Worm (Caenorhabditis elegans) whole organism, L4 larva: ENCODE measurements around the gene alg-1.

Source experiments
- F10B5.3 ChIP-seq: sonication (generic microtip); optimal IDR thresholded peaks from 2 replicates; lab custom pipeline; 2016; ENCODE audit warnings: mild to moderate bottlenecking, missing genetic modification characterization, missing compliant biosample characterization
- F26F4.8 ChIP-seq: fragments of 200-800 bp; sonication (Bioruptor generic); conservative IDR thresholded peaks from 2 replicates; pipeline ENCODE4 v1.3.6; 2022; ENCODE audit warnings: missing genetic modification characterization, missing compliant biosample characterization
- F37D6.2 ChIP-seq: sonication (generic microtip); optimal IDR thresholded peaks from 2 replicates; lab custom pipeline; 2016; ENCODE audit warnings: mild to moderate bottlenecking, missing genetic modification characterization, missing compliant biosample characterization
- F49E8.2 ChIP-seq: sonication (generic microtip); optimal IDR thresholded peaks from 2 replicates; lab custom pipeline; 2016; ENCODE audit warnings: missing compliant biosample characterization, mild to moderate bottlenecking, missing genetic modification characterization, borderline replicate concordance
- T26A8.4 ChIP-seq: fragments of 200-800 bp; sonication (Bioruptor generic); IDR thresholded peaks from 2 replicates; pipeline ENCODE4 v1.3.6; 2022; ENCODE audit warnings: missing genetic modification characterization, missing compliant biosample characterization
- aha-1 ChIP-seq: fragments of 150-350 bp; peaks from one replicate; lab custom pipeline; 2014; ENCODE audit warnings: missing biosample characterization, missing genetic modification characterization
- aly-2 ChIP-seq: sonication (generic microtip); optimal IDR thresholded peaks from 2 replicates; lab custom pipeline; 2018; ENCODE audit warnings: missing biosample characterization, missing genetic modification characterization
- ama-1 ChIP-seq: fragments of 150-350 bp; optimal IDR thresholded peaks from 2 replicates; lab custom pipeline; 2014; ENCODE audit warnings: inconsistent platforms, mixed read lengths
- arid-1 ChIP-seq: fragments of 200-800 bp; sonication (Bioruptor generic); conservative IDR thresholded peaks from 2 replicates; pipeline ENCODE4 v1.3.6; 2022; ENCODE audit warnings: missing genetic modification reagents, missing genetic modification characterization, missing compliant biosample characterization
- ceh-20 ChIP-seq: fragments of 200-800 bp; sonication (Bioruptor generic); IDR thresholded peaks from 2 replicates; pipeline ENCODE4 v1.3.6; 2022; ENCODE audit warnings: missing genetic modification reagents, missing genetic modification characterization, missing compliant biosample characterization
- ceh-28 ChIP-seq: fragments of 150-350 bp; optimal IDR thresholded peaks from 2 replicates; lab custom pipeline; 2014; ENCODE audit warnings: missing biosample characterization, missing genetic modification reagents, missing genetic modification characterization
- ceh-44 ChIP-seq: fragments of 200-800 bp; sonication (Bioruptor generic); IDR thresholded peaks from 2 replicates; pipeline ENCODE4 v1.3.6; 2022; ENCODE audit warnings: missing genetic modification reagents, missing genetic modification characterization, missing compliant biosample characterization
- ceh-82 ChIP-seq: sonication (generic microtip); optimal IDR thresholded peaks from 2 replicates; lab custom pipeline; 2017; ENCODE audit warnings: missing biosample characterization, missing genetic modification characterization
- cey-2 ChIP-seq: sonication (generic microtip); optimal IDR thresholded peaks from 3 replicates; lab custom pipeline; 2017; ENCODE audit warnings: missing genetic modification characterization, mild to moderate bottlenecking, missing compliant biosample characterization, antibody characterized with exemption, borderline replicate concordance; ENCODE audit not compliant: insufficient read depth
- ctbp-1 ChIP-seq: fragments of 200-800 bp; sonication (Bioruptor generic); IDR thresholded peaks from 2 replicates; pipeline ENCODE4 v1.3.6; 2022; ENCODE audit warnings: missing genetic modification reagents, missing genetic modification characterization, missing compliant biosample characterization
- daf-16 ChIP-seq, 3 experiments: sonication (generic microtip); optimal IDR thresholded peaks; 2 replicates each; lab custom pipeline; 2016 to 2017; ENCODE audit warnings: missing genetic modification characterization in 3 of 3, missing genetic modification reagents in 3 of 3, mild to moderate bottlenecking in 2 of 3, missing compliant biosample characterization in 2 of 3, missing biosample characterization in 1 of 3, moderate library complexity in 1 of 3
- daf-19 ChIP-seq: fragments of 200-800 bp; sonication (Bioruptor generic); conservative IDR thresholded peaks from 2 replicates; pipeline ENCODE4 v1.3.6; 2022; ENCODE audit warnings: missing genetic modification characterization, missing compliant biosample characterization
- daf-8 ChIP-seq: fragments of 200-800 bp; sonication (Bioruptor generic); IDR thresholded peaks from 2 replicates; pipeline ENCODE4 v1.3.6; 2022; ENCODE audit warnings: missing genetic modification characterization, missing compliant biosample characterization
- dmd-6 ChIP-seq: fragments of 200-800 bp; sonication (Bioruptor generic); IDR thresholded peaks from 2 replicates; pipeline ENCODE4 v1.3.6; 2022; ENCODE audit warnings: missing genetic modification reagents, missing genetic modification characterization, missing compliant biosample characterization
- dmd-8 ChIP-seq: fragments of 200-800 bp; sonication (Bioruptor generic); IDR thresholded peaks from 2 replicates; pipeline ENCODE4 v1.3.6; 2022; ENCODE audit warnings: missing genetic modification characterization, missing compliant biosample characterization
- egl-27 ChIP-seq: sonication (generic microtip); optimal IDR thresholded peaks from 3 replicates; lab custom pipeline; 2017; ENCODE audit warnings: missing biosample characterization, missing genetic modification reagents, missing genetic modification characterization
- egl-43 ChIP-seq: fragments of 200-800 bp; sonication (Bioruptor generic); IDR thresholded peaks from 2 replicates; pipeline ENCODE4 v1.3.6; 2022; ENCODE audit warnings: missing genetic modification reagents, missing genetic modification characterization, missing compliant biosample characterization
- gei-8 ChIP-seq: fragments of 200-800 bp; sonication (Bioruptor generic); optimal IDR thresholded peaks from 2 replicates; lab custom pipeline; 2018; ENCODE audit warnings: mild to moderate bottlenecking, missing genetic modification characterization, missing compliant biosample characterization
- hif-1 ChIP-seq, 2 experiments: sonication (generic microtip); optimal IDR thresholded peaks; 2 replicates each; lab custom pipeline; 2016 to 2017; ENCODE audit warnings: missing compliant biosample characterization in 2 of 2, missing genetic modification characterization in 2 of 2, missing genetic modification reagents in 2 of 2, missing genotype in 2 of 2, mild to moderate bottlenecking in 1 of 2
- hlh-11 ChIP-seq: fragments of 200-800 bp; sonication (Bioruptor generic); optimal IDR thresholded peaks from 2 replicates; lab custom pipeline; 2018; ENCODE audit warnings: mild to moderate bottlenecking, missing genetic modification characterization, missing compliant biosample characterization
- hlh-30 ChIP-seq: sonication (generic microtip); optimal IDR thresholded peaks from 2 replicates; lab custom pipeline; 2017; ENCODE audit warnings: antibody characterized with exemption, mild to moderate bottlenecking, missing genetic modification characterization, missing compliant biosample characterization; ENCODE audit not compliant: insufficient read depth
- hmg-1.1 ChIP-seq: fragments of 200-800 bp; sonication (Bioruptor generic); IDR thresholded peaks from 2 replicates; pipeline ENCODE4 v1.3.6; 2022; ENCODE audit warnings: missing genetic modification reagents, missing genetic modification characterization, missing compliant biosample characterization
- lim-7 ChIP-seq: fragments of 200-800 bp; sonication (Bioruptor generic); IDR thresholded peaks from 2 replicates; pipeline ENCODE4 v1.3.6; 2022; ENCODE audit warnings: missing genetic modification characterization, missing compliant biosample characterization
- lin-13 ChIP-seq: fragments of 150-350 bp; optimal IDR thresholded peaks from 2 replicates; lab custom pipeline; 2014; ENCODE audit warnings: missing biosample characterization, missing genetic modification reagents, missing genetic modification characterization
- lin-38 ChIP-seq: fragments of 200-800 bp; sonication (Bioruptor generic); IDR thresholded peaks from 2 replicates; pipeline ENCODE4 v1.3.6; 2022; ENCODE audit warnings: missing genetic modification reagents, missing genetic modification characterization, missing compliant biosample characterization
- mep-1 ChIP-seq: fragments of 150-350 bp; sonication (generic microtip); optimal IDR thresholded peaks from 3 replicates; lab custom pipeline; 2014; ENCODE audit warnings: missing biosample characterization, missing genetic modification characterization
- mxl-2 ChIP-seq: fragments of 200-800 bp; sonication (Bioruptor generic); conservative IDR thresholded peaks from 2 replicates; pipeline ENCODE4 v1.3.6; 2022; ENCODE audit warnings: missing genetic modification reagents, missing genetic modification characterization, missing compliant biosample characterization
- nhr-6 ChIP-seq: fragments of 150-350 bp; optimal IDR thresholded peaks from 2 replicates; lab custom pipeline; 2014; ENCODE audit warnings: missing biosample characterization, missing genetic modification characterization
- nhr-76 ChIP-seq: fragments of 150-350 bp; optimal IDR thresholded peaks from 2 replicates; lab custom pipeline; 2014; ENCODE audit warnings: missing biosample characterization, missing genetic modification characterization
- nhr-77 ChIP-seq: fragments of 150-350 bp; optimal IDR thresholded peaks from 2 replicates; lab custom pipeline; 2014; ENCODE audit warnings: missing biosample characterization, missing genetic modification characterization
- pha-4 ChIP-seq, 2 experiments: fragments of 150-350 bp in 1 of 2; fragments of 200-800 bp in 1 of 2; sonication (Bioruptor generic) in 1 of 2; IDR thresholded peaks in 1 of 2; optimal IDR thresholded peaks in 1 of 2; 2 replicates each; pipeline versions ENCODE4 v1.3.6 to Lab custom; 2014 to 2022; ENCODE audit warnings: missing genetic modification characterization in 2 of 2, missing genetic modification reagents in 2 of 2, missing biosample characterization in 1 of 2, missing compliant biosample characterization in 1 of 2
- php-3 ChIP-seq: fragments of 200-800 bp; sonication (Bioruptor generic); IDR thresholded peaks from 2 replicates; pipeline ENCODE4 v1.3.6; 2022; ENCODE audit warnings: missing genetic modification reagents, missing genetic modification characterization, missing compliant biosample characterization
- rbr-2 ChIP-seq: sonication (generic microtip); optimal IDR thresholded peaks from 2 replicates; lab custom pipeline; 2016; ENCODE audit warnings: missing genotype, missing genetic modification characterization, missing compliant biosample characterization
- saeg-2 ChIP-seq: fragments of 200-800 bp; sonication (Bioruptor generic); IDR thresholded peaks from 2 replicates; pipeline ENCODE4 v1.3.6; 2022; ENCODE audit warnings: missing genetic modification reagents, missing genetic modification characterization, missing compliant biosample characterization
- sdz-12 ChIP-seq: fragments of 200-800 bp; sonication (Bioruptor generic); optimal IDR thresholded peaks from 2 replicates; lab custom pipeline; 2018; ENCODE audit warnings: mild to moderate bottlenecking, missing genetic modification characterization, missing compliant biosample characterization
- spr-1 ChIP-seq: sonication (generic microtip); optimal IDR thresholded peaks from 2 replicates; lab custom pipeline; 2016; ENCODE audit warnings: mild to moderate bottlenecking, missing genetic modification characterization, missing compliant biosample characterization
- unc-39 ChIP-seq: sonication (generic microtip); optimal IDR thresholded peaks from 2 replicates; lab custom pipeline; 2017; ENCODE audit warnings: missing biosample characterization, missing genetic modification characterization
- zag-1 ChIP-seq: fragments of 150-350 bp; optimal IDR thresholded peaks from 2 replicates; lab custom pipeline; 2014; ENCODE audit warnings: missing biosample characterization, missing genetic modification characterization
- zfp-3 ChIP-seq: fragments of 200-800 bp; sonication (Bioruptor generic); conservative IDR thresholded peaks from 2 replicates; pipeline ENCODE4 v1.3.6; 2022; ENCODE audit warnings: missing genetic modification reagents, missing genetic modification characterization, missing compliant biosample characterization
- zip-11 ChIP-seq: fragments of 200-800 bp; sonication (Bioruptor generic); IDR thresholded peaks from 2 replicates; pipeline ENCODE4 v1.3.6; 2022; ENCODE audit warnings: missing genetic modification characterization, missing compliant biosample characterization
- zip-2 ChIP-seq: fragments of 150-350 bp; optimal IDR thresholded peaks from 2 replicates; lab custom pipeline; 2014; ENCODE audit warnings: missing biosample characterization, missing genetic modification characterization
- ztf-11 ChIP-seq: fragments of 150-350 bp; optimal IDR thresholded peaks from 2 replicates; lab custom pipeline; 2014; ENCODE audit warnings: missing biosample characterization, missing genetic modification characterization
- ztf-7 ChIP-seq: fragments of 150-350 bp; optimal IDR thresholded peaks from 2 replicates; lab custom pipeline; 2014; ENCODE audit warnings: missing biosample characterization, missing genetic modification characterization

The alg-1 gene

ce11 chrX:13974448-13975071, 25.6 kb downstream of the alg-1 start (continued):
- TF ChIP-seq lin-38 = no peak
- TF ChIP-seq hmg-1.1 (GFP tag; lab: Robert Waterston, UW) = no peak
- TF ChIP-seq hlh-11 = peak; percentile 68
- TF ChIP-seq ctbp-1 (GFP tag; lab: Robert Waterston, UW) = peak; percentile 47; the same call in 1 of the 2 replicates
- 0 out of 2 replicates have a peak, but pooled peaks have one; percentile 41 for TF ChIP-seq saeg-2
- peak; percentile 37 for TF ChIP-seq hlh-30 (tag; lab: Kevin White, UChicago)
- TF ChIP-seq ztf-7 (tag; lab: Kevin White, UChicago) = peak; percentile 19
- peak; percentile 58 for TF ChIP-seq dmd-6 (GFP tag; lab: Robert Waterston, UW)
- TF ChIP-seq nhr-77 (tag; lab: Kevin White, UChicago) = peak; percentile 55
- TF ChIP-seq daf-16 (GFP tag; optimal IDR thresholded peaks at IDR 0.05; lab: Kevin White, UChicago) = no peak
- TF ChIP-seq daf-16 (tag; optimal IDR thresholded peaks at IDR 0.05; lab: Kevin White, UChicago) = peak; percentile 45

ce11 chrX:13975314-13975713, 26.4 kb downstream of the alg-1 start, which contains the start of gene F48F7.5:
Gene F48F7.5, plus strand, starts transcription at chrX:13975653.
- no peak for TF ChIP-seq arid-1 (GFP tag; lab: Robert Waterston, UW)
- no peak for TF ChIP-seq spr-1 (tag; lab: Kevin White, UChicago)
- no peak for TF ChIP-seq daf-19 (GFP tag; lab: Robert Waterston, UW)
- no peak for TF ChIP-seq cey-2 (tag; lab: Kevin White, UChicago)
- no peak for TF ChIP-seq egl-27 (tag; lab: Kevin White, UChicago)
- no peak for TF ChIP-seq rbr-2 (tag; lab: Kevin White, UChicago)
- no peak for TF ChIP-seq zip-11
- no peak for TF ChIP-seq ceh-82 (tag; lab: Kevin White, UChicago)
- no peak for TF ChIP-seq zag-1 (tag; lab: Kevin White, UChicago)
- peak in 1 of 2 experiments; percentile 15 for TF ChIP-seq hif-1 (tag; optimal IDR thresholded peaks at IDR 0.05; lab: Kevin White, UChicago)
- TF ChIP-seq nhr-76 = no peak
- TF ChIP-seq zfp-3 (GFP tag; lab: Robert Waterston, UW) = no peak
- no peak for TF ChIP-seq gei-8
- no peak for TF ChIP-seq F49E8.2 (tag; lab: Kevin White, UChicago)
- TF ChIP-seq ztf-7 (tag; lab: Kevin White, UChicago) = no peak
- no peak for TF ChIP-seq mep-1
- TF ChIP-seq egl-43 (GFP tag; lab: Robert Waterston, UW) = no peak
- TF ChIP-seq lin-13 (GFP tag; lab: Kevin White, UChicago) = no peak
- TF ChIP-seq aha-1 (tag; lab: Kevin White, UChicago) = peak; percentile 97
- no peak for TF ChIP-seq T26A8.4 (GFP tag; lab: Robert Waterston, UW)
- no peak for TF ChIP-seq sdz-12 (GFP tag; lab: Kevin White, UChicago)
- TF ChIP-seq F10B5.3 (tag; lab: Kevin White, UChicago) = no peak
- no peak for TF ChIP-seq php-3 (GFP tag; lab: Robert Waterston, UW)
- TF ChIP-seq ceh-28 (tag; lab: Kevin White, UChicago) = no peak
- no peak; the same call in 1 of the 2 replicates for TF ChIP-seq ceh-20 (GFP tag; lab: Robert Waterston, UW)
- no peak for TF ChIP-seq F37D6.2 (tag; lab: Kevin White, UChicago)
- TF ChIP-seq ctbp-1 (GFP tag; lab: Robert Waterston, UW) = no peak
- no peak for TF ChIP-seq dmd-8 (GFP tag; lab: Robert Waterston, UW)
- no peak for TF ChIP-seq zip-2 (tag; lab: Kevin White, UChicago)
- no peak for TF ChIP-seq ceh-44
- TF ChIP-seq ama-1 = no peak
- no peak for TF ChIP-seq aly-2 (tag; lab: Kevin White, UChicago)
- no peak for TF ChIP-seq mxl-2 (GFP tag; lab: Robert Waterston, UW)
- no peak for TF ChIP-seq ztf-11 (tag; lab: Kevin White, UChicago)
- TF ChIP-seq pha-4 (GFP tag; IDR thresholded peaks at IDR 0.05; lab: Robert Waterston, UW) = no peak
- TF ChIP-seq pha-4 (tag; optimal IDR thresholded peaks at IDR 0.05; lab: Kevin White, UChicago) = no peak
- TF ChIP-seq saeg-2 = no peak
- TF ChIP-seq lim-7 = no peak
- TF ChIP-seq nhr-6 = no peak
- TF ChIP-seq daf-8 (GFP tag; lab: Robert Waterston, UW) = no peak
- no peak for TF ChIP-seq unc-39 (tag; lab: Kevin White, UChicago)
- TF ChIP-seq F26F4.8 (GFP tag; lab: Robert Waterston, UW) = no peak
- peak; percentile 41 for TF ChIP-seq dmd-6 (GFP tag; lab: Robert Waterston, UW)
